Fruit fly (Drosophila melanogaster) whole organism, adult: Measurements from ENCODE around the gene TyrRS.
A peak's percentile ranks its signal among the peaks of the same experiment; 100 is the strongest.

Experiments used
- CG11617 ChIP-seq: fragments of 200-800 bp; sonication (Bioruptor generic); optimal IDR thresholded peaks from 2 replicates; lab custom pipeline; 2017; ENCODE audit warnings: mild to moderate bottlenecking, missing biosample characterization, missing genetic modification reagents, missing genetic modification characterization
- CG12768 ChIP-seq: fragments of 200-800 bp; sonication (Bioruptor generic); optimal IDR thresholded peaks from 2 replicates; lab custom pipeline; 2017; ENCODE audit warnings: missing biosample characterization, missing genetic modification characterization, mild to moderate bottlenecking, moderate library complexity, missing genetic modification reagents
- CG14711 ChIP-seq: fragments of 200-800 bp; sonication (Bioruptor generic); optimal IDR thresholded peaks from 2 replicates; lab custom pipeline; 2018; ENCODE audit warnings: missing biosample characterization, mild to moderate bottlenecking, missing genetic modification characterization, moderate library complexity
- CG33017 ChIP-seq: fragments of 200-800 bp; sonication (Bioruptor generic); optimal IDR thresholded peaks from 2 replicates; lab custom pipeline; 2018; ENCODE audit warnings: missing biosample characterization, mild to moderate bottlenecking, missing genetic modification characterization, moderate library complexity
- CG5204 ChIP-seq: fragments of 200-800 bp; sonication (Bioruptor generic); optimal IDR thresholded peaks from 2 replicates; lab custom pipeline; 2016; ENCODE audit warnings: missing biosample characterization, missing genetic modification characterization
- Clk ChIP-seq: fragments of 200-800 bp; sonication (Bioruptor generic); optimal IDR thresholded peaks from 2 replicates; lab custom pipeline; 2017; ENCODE audit warnings: missing biosample characterization, missing genetic modification characterization
- Crg-1 ChIP-seq: fragments of 200-800 bp; sonication (Bioruptor generic); optimal IDR thresholded peaks from 2 replicates; lab custom pipeline; 2016; ENCODE audit warnings: missing biosample characterization, missing genetic modification characterization
- kay ChIP-seq: fragments of 200-800 bp; sonication (Bioruptor generic); peaks from one replicate; lab custom pipeline; 2016; ENCODE audit warnings: missing biosample characterization, missing genetic modification characterization, borderline replicate concordance
- ovo ChIP-seq: fragments of 200-800 bp; sonication (Bioruptor generic); optimal IDR thresholded peaks from 2 replicates; lab custom pipeline; 2016; ENCODE audit warnings: missing biosample characterization, missing genetic modification characterization
- toe ChIP-seq: fragments of 200-800 bp; sonication (Bioruptor generic); optimal IDR thresholded peaks from 2 replicates; lab custom pipeline; 2016; ENCODE audit warnings: missing biosample characterization, missing genetic modification characterization

DNA sequence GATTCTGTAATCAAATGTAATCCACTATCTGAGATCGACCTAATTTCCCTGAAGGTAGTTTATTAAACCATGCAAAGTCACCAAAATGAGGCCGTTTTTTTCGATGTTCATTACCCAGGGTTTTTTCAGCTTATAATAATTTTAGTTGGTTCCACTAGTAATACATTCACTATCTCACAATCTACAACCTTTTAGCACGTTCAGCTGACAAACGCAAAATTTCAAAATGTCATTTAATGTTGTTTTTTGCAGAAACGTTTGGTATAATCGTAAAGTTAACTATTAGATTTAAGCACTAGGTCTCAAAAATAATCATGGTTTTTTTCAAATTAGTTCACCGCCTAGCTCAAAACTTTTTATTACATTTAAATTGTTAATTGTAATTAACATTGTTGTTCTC, 18.9 kb downstream of the TyrRS start, which contains the start of gene CG44836:
- TF ChIP-seq CG12768 (no peak), CG5204 (GFP tag; lab: Kevin White, UChicago) (no peak), toe (GFP tag; lab: Kevin White, UChicago) (no peak), Crg-1 (GFP tag; lab: Kevin White, UChicago) (no peak), Clk (GFP tag; lab: Kevin White, UChicago) (no peak), ovo (no peak), CG14711 (tag; lab: Kevin White, UChicago) (no peak), CG11617 (GFP tag; lab: Kevin White, UChicago) (no peak), kay (GFP tag; lab: Kevin White, UChicago) (peak; percentile 20), CG33017 (tag; lab: Kevin White, UChicago) (no peak)
